Worm (Caenorhabditis elegans) whole organism, L4 larva: ENCODE measurements around the gene spat-1.

Experiments used
- F44E2.7 ChIP-seq: fragments of 200-800 bp; sonication (Bioruptor generic); IDR thresholded peaks from 2 replicates; pipeline ENCODE4 v2.1.2; 2022; ENCODE audit warnings: missing genetic modification characterization, missing compliant biosample characterization
- Y5F2A.4 ChIP-seq: fragments of 200-800 bp; sonication (Bioruptor generic); optimal IDR thresholded peaks from 2 replicates; lab custom pipeline; 2018; ENCODE audit warnings: mild to moderate bottlenecking, missing genetic modification characterization, missing compliant biosample characterization
- ZK546.5 ChIP-seq, 2 experiments: sonication (generic microtip); optimal IDR thresholded peaks; 2 replicates each; lab custom pipeline; 2017; ENCODE audit warnings: missing biosample characterization in 2 of 2, missing genetic modification characterization in 2 of 2
- aha-1 ChIP-seq: fragments of 150-350 bp; peaks from one replicate; lab custom pipeline; 2014; ENCODE audit warnings: missing biosample characterization, missing genetic modification characterization
- ama-1 ChIP-seq: fragments of 150-350 bp; optimal IDR thresholded peaks from 2 replicates; lab custom pipeline; 2014; ENCODE audit warnings: inconsistent platforms, mixed read lengths
- ceh-20 ChIP-seq: fragments of 200-800 bp; sonication (Bioruptor generic); IDR thresholded peaks from 2 replicates; pipeline ENCODE4 v1.3.6; 2022; ENCODE audit warnings: missing genetic modification reagents, missing genetic modification characterization, missing compliant biosample characterization
- ceh-28 ChIP-seq: fragments of 150-350 bp; optimal IDR thresholded peaks from 2 replicates; lab custom pipeline; 2014; ENCODE audit warnings: missing biosample characterization, missing genetic modification reagents, missing genetic modification characterization
- ceh-32 ChIP-seq: sonication (generic microtip); optimal IDR thresholded peaks from 2 replicates; lab custom pipeline; 2016; ENCODE audit warnings: mild to moderate bottlenecking, missing genetic modification characterization, missing compliant biosample characterization; ENCODE audit not compliant: poor library complexity
- ceh-82 ChIP-seq: sonication (generic microtip); optimal IDR thresholded peaks from 2 replicates; lab custom pipeline; 2017; ENCODE audit warnings: missing biosample characterization, missing genetic modification characterization
- daf-16 ChIP-seq, 3 experiments: sonication (generic microtip); optimal IDR thresholded peaks; 2 replicates each; lab custom pipeline; 2016 to 2017; ENCODE audit warnings: missing genetic modification characterization in 3 of 3, missing genetic modification reagents in 3 of 3, mild to moderate bottlenecking in 2 of 3, missing compliant biosample characterization in 2 of 3, missing biosample characterization in 1 of 3, moderate library complexity in 1 of 3
- dve-1 ChIP-seq: sonication (generic microtip); optimal IDR thresholded peaks from 2 replicates; lab custom pipeline; 2017; ENCODE audit warnings: antibody characterized with exemption, mild to moderate bottlenecking, missing genetic modification characterization, missing compliant biosample characterization; ENCODE audit not compliant: insufficient read depth
- egl-43 ChIP-seq: fragments of 200-800 bp; sonication (Bioruptor generic); IDR thresholded peaks from 2 replicates; pipeline ENCODE4 v1.3.6; 2022; ENCODE audit warnings: missing genetic modification reagents, missing genetic modification characterization, missing compliant biosample characterization
- hif-1 ChIP-seq, 2 experiments: sonication (generic microtip); optimal IDR thresholded peaks; 2 replicates each; lab custom pipeline; 2016 to 2017; ENCODE audit warnings: missing compliant biosample characterization in 2 of 2, missing genetic modification characterization in 2 of 2, missing genetic modification reagents in 2 of 2, missing genotype in 2 of 2, mild to moderate bottlenecking in 1 of 2
- hlh-11 ChIP-seq: fragments of 200-800 bp; sonication (Bioruptor generic); optimal IDR thresholded peaks from 2 replicates; lab custom pipeline; 2018; ENCODE audit warnings: mild to moderate bottlenecking, missing genetic modification characterization, missing compliant biosample characterization
- hlh-30 ChIP-seq: sonication (generic microtip); optimal IDR thresholded peaks from 2 replicates; lab custom pipeline; 2017; ENCODE audit warnings: antibody characterized with exemption, mild to moderate bottlenecking, missing genetic modification characterization, missing compliant biosample characterization; ENCODE audit not compliant: insufficient read depth
- jun-1 ChIP-seq: fragments of 150-350 bp; optimal IDR thresholded peaks from 2 replicates; lab custom pipeline; 2014; ENCODE audit warnings: missing biosample characterization, missing genetic modification reagents, missing genetic modification characterization
- lim-7 ChIP-seq: fragments of 200-800 bp; sonication (Bioruptor generic); IDR thresholded peaks from 2 replicates; pipeline ENCODE4 v1.3.6; 2022; ENCODE audit warnings: missing genetic modification characterization, missing compliant biosample characterization
- lin-39 ChIP-seq: fragments of 150-350 bp; optimal IDR thresholded peaks from 2 replicates; lab custom pipeline; 2014; ENCODE audit warnings: missing biosample characterization, missing genetic modification reagents, missing genetic modification characterization
- lir-3 ChIP-seq: sonication (generic microtip); optimal IDR thresholded peaks from 2 replicates; lab custom pipeline; 2016; ENCODE audit warnings: mild to moderate bottlenecking, missing genetic modification characterization, missing compliant biosample characterization
- madf-5 ChIP-seq, 2 experiments: fragments of 200-800 bp; sonication (Bioruptor generic); IDR thresholded peaks; 2 replicates each; pipeline ENCODE4 v1.3.6; 2022; ENCODE audit warnings: missing compliant biosample characterization in 2 of 2, missing genetic modification characterization in 2 of 2
- mdl-1 ChIP-seq, 2 experiments: fragments of 150-350 bp in 1 of 2; sonication (generic microtip) in 1 of 2; optimal IDR thresholded peaks; 2 replicates each; lab custom pipeline; 2014 to 2017; ENCODE audit warnings: missing biosample characterization in 2 of 2, missing genetic modification characterization in 2 of 2
- mep-1 ChIP-seq: fragments of 150-350 bp; sonication (generic microtip); optimal IDR thresholded peaks from 3 replicates; lab custom pipeline; 2014; ENCODE audit warnings: missing biosample characterization, missing genetic modification characterization
- mxl-3 ChIP-seq: fragments of 200-800 bp; sonication (Bioruptor generic); optimal IDR thresholded peaks from 2 replicates; lab custom pipeline; 2018; ENCODE audit warnings: mild to moderate bottlenecking, missing genetic modification characterization, missing compliant biosample characterization
- nhr-10 ChIP-seq: fragments of 150-350 bp; optimal IDR thresholded peaks from 2 replicates; lab custom pipeline; 2014; ENCODE audit warnings: missing biosample characterization, missing genetic modification characterization
- nhr-102 ChIP-seq: sonication (generic microtip); optimal IDR thresholded peaks from 2 replicates; lab custom pipeline; 2016; ENCODE audit warnings: mild to moderate bottlenecking, missing genetic modification characterization, moderate library complexity, missing compliant biosample characterization
- nhr-237 ChIP-seq: sonication (generic microtip); optimal IDR thresholded peaks from 2 replicates; lab custom pipeline; 2017; ENCODE audit warnings: missing biosample characterization, missing genetic modification characterization
- nhr-28 ChIP-seq: fragments of 150-350 bp; optimal IDR thresholded peaks from 2 replicates; lab custom pipeline; 2014; ENCODE audit warnings: missing biosample characterization, missing genetic modification characterization
- nhr-48 ChIP-seq: sonication (generic microtip); optimal IDR thresholded peaks from 2 replicates; lab custom pipeline; 2016; ENCODE audit warnings: mild to moderate bottlenecking, missing genetic modification characterization, missing compliant biosample characterization
- nhr-76 ChIP-seq: fragments of 150-350 bp; optimal IDR thresholded peaks from 2 replicates; lab custom pipeline; 2014; ENCODE audit warnings: missing biosample characterization, missing genetic modification characterization
- nhr-77 ChIP-seq: fragments of 150-350 bp; optimal IDR thresholded peaks from 2 replicates; lab custom pipeline; 2014; ENCODE audit warnings: missing biosample characterization, missing genetic modification characterization
- pha-4 ChIP-seq, 2 experiments: fragments of 150-350 bp in 1 of 2; fragments of 200-800 bp in 1 of 2; sonication (Bioruptor generic) in 1 of 2; IDR thresholded peaks in 1 of 2; optimal IDR thresholded peaks in 1 of 2; 2 replicates each; pipeline versions ENCODE4 v1.3.6 to Lab custom; 2014 to 2022; ENCODE audit warnings: missing genetic modification characterization in 2 of 2, missing genetic modification reagents in 2 of 2, missing biosample characterization in 1 of 2, missing compliant biosample characterization in 1 of 2
- pqm-1 ChIP-seq: sonication (generic microtip); optimal IDR thresholded peaks from 2 replicates; lab custom pipeline; 2017; ENCODE audit warnings: missing biosample characterization, missing genetic modification characterization
- saeg-2 ChIP-seq: fragments of 200-800 bp; sonication (Bioruptor generic); IDR thresholded peaks from 2 replicates; pipeline ENCODE4 v1.3.6; 2022; ENCODE audit warnings: missing genetic modification reagents, missing genetic modification characterization, missing compliant biosample characterization
- set-16 ChIP-seq: fragments of 200-800 bp; sonication (Bioruptor generic); IDR thresholded peaks from 2 replicates; pipeline ENCODE4 v1.3.6; 2022; ENCODE audit warnings: missing genetic modification reagents, missing genetic modification characterization, missing compliant biosample characterization
- spr-1 ChIP-seq: sonication (generic microtip); optimal IDR thresholded peaks from 2 replicates; lab custom pipeline; 2016; ENCODE audit warnings: mild to moderate bottlenecking, missing genetic modification characterization, missing compliant biosample characterization
- spr-3 ChIP-seq: fragments of 200-800 bp; sonication (Bioruptor generic); optimal IDR thresholded peaks from 2 replicates; lab custom pipeline; 2018; ENCODE audit warnings: mild to moderate bottlenecking, missing genetic modification characterization, missing compliant biosample characterization
- zag-1 ChIP-seq: fragments of 150-350 bp; optimal IDR thresholded peaks from 2 replicates; lab custom pipeline; 2014; ENCODE audit warnings: missing biosample characterization, missing genetic modification characterization
- zfp-3 ChIP-seq: fragments of 200-800 bp; sonication (Bioruptor generic); conservative IDR thresholded peaks from 2 replicates; pipeline ENCODE4 v1.3.6; 2022; ENCODE audit warnings: missing genetic modification reagents, missing genetic modification characterization, missing compliant biosample characterization
- zip-11 ChIP-seq: fragments of 200-800 bp; sonication (Bioruptor generic); IDR thresholded peaks from 2 replicates; pipeline ENCODE4 v1.3.6; 2022; ENCODE audit warnings: missing genetic modification characterization, missing compliant biosample characterization
- zip-2 ChIP-seq: fragments of 150-350 bp; optimal IDR thresholded peaks from 2 replicates; lab custom pipeline; 2014; ENCODE audit warnings: missing biosample characterization, missing genetic modification characterization

Gene spat-1

ce11 chrII:14492592-14493196, 35.9 kb upstream of the spat-1 start:
- TF ChIP-seq lin-39 (tag; lab: Kevin White, UChicago): no peak
- TF ChIP-seq jun-1 (tag; lab: Kevin White, UChicago): no peak
- peak; percentile 13 for TF ChIP-seq mep-1 (tag; lab: Kevin White, UChicago)
- no peak for TF ChIP-seq nhr-76 (tag; lab: Kevin White, UChicago)
- 0 out of 2 replicates have a peak, but pooled peaks have one; percentile 9 for TF ChIP-seq zfp-3 (GFP tag; lab: Robert Waterston, UW)
- TF ChIP-seq pqm-1 (tag; lab: Kevin White, UChicago): no peak

ce11 chrII:14494014-14494413, 34.5 kb upstream of the spat-1 start:
- TF ChIP-seq zfp-3 (GFP tag; lab: Robert Waterston, UW) (no peak), egl-43 (GFP tag; lab: Robert Waterston, UW) (0 out of 2 replicates have a peak, but pooled peaks have one; percentile 8), aha-1 (tag; lab: Kevin White, UChicago) (peak; percentile 33), set-16 (GFP tag; lab: Robert Waterston, UW) (peak; percentile 34; the same call in 1 of the 2 replicates)

ce11 chrII:14494414-14494463, 34.3 kb upstream of the spat-1 start, which contains the start of gene cysl-2:
cysl-2 (minus strand) TSS chrII:14494451.
- TF ChIP-seq ceh-28 (tag; lab: Kevin White, UChicago) (no peak), lim-7 (GFP tag; lab: Robert Waterston, UW) (no peak), nhr-237 (tag; lab: Kevin White, UChicago) (no peak), madf-5 (GFP tag; IDR thresholded peaks at IDR 0.05; lab: Robert Waterston, UW) (no peak), hlh-30 (tag; lab: Kevin White, UChicago) (no peak), zfp-3 (GFP tag; lab: Robert Waterston, UW) (peak; percentile 9; the same call in 1 of the 2 replicates), aha-1 (tag; lab: Kevin White, UChicago) (no peak)

ce11 chrII:14494464-14494863, 34.1 kb upstream of the spat-1 start:
- TF ChIP-seq zip-2 (tag; lab: Kevin White, UChicago) (no peak), daf-16 (GFP tag; optimal IDR thresholded peaks at IDR 0.05; lab: Kevin White, UChicago) (no peak), daf-16 (tag; optimal IDR thresholded peaks at IDR 0.05; lab: Kevin White, UChicago) (peak; percentile 63), zfp-3 (GFP tag; lab: Robert Waterston, UW) (no peak), nhr-77 (tag; lab: Kevin White, UChicago) (peak; percentile 32), zip-11 (GFP tag; lab: Robert Waterston, UW) (no peak), hif-1 (tag; optimal IDR thresholded peaks at IDR 0.05; lab: Kevin White, UChicago) (peak in 1 of 2 experiments; percentile 82), dve-1 (peak; percentile 64), ZK546.5 (tag; optimal IDR thresholded peaks at IDR 0.05; lab: Kevin White, UChicago) (no peak), nhr-28 (tag; lab: Kevin White, UChicago) (peak; percentile 61), zag-1 (tag; lab: Kevin White, UChicago) (no peak), egl-43 (GFP tag; lab: Robert Waterston, UW) (no peak), hlh-11 (tag; lab: Kevin White, UChicago) (peak; percentile 17)
- TF ChIP-seq, all 104 proteins: peak for 6

ce11 chrII:14495341-14495740, 33.2 kb upstream of the spat-1 start:
- TF ChIP-seq nhr-28 (tag; lab: Kevin White, UChicago) (peak; percentile 64), pha-4 (GFP tag; IDR thresholded peaks at IDR 0.05; lab: Robert Waterston, UW) (no peak), pha-4 (tag; optimal IDR thresholded peaks at IDR 0.05; lab: Kevin White, UChicago) (no peak), spr-3 (no peak), ceh-32 (tag; lab: Kevin White, UChicago) (no peak), hlh-30 (tag; lab: Kevin White, UChicago) (peak; percentile 56), nhr-102 (no peak), mxl-3 (GFP tag; lab: Kevin White, UChicago) (peak; percentile 40), saeg-2 (no peak), Y5F2A.4 (no peak), spr-1 (tag; lab: Kevin White, UChicago) (no peak), mep-1 (tag; lab: Kevin White, UChicago) (peak; percentile 38), lir-3 (tag; lab: Kevin White, UChicago) (no peak), aha-1 (tag; lab: Kevin White, UChicago) (peak; percentile 96), ceh-20 (no peak), ceh-82 (no peak), dve-1 (peak; percentile 73), mdl-1 (tag; optimal IDR thresholded peaks at IDR 0.05; lab: Kevin White, UChicago) (peak in 1 of 2 experiments; percentile 48), ZK546.5 (tag; optimal IDR thresholded peaks at IDR 0.05; lab: Kevin White, UChicago) (no peak), zip-11 (GFP tag; lab: Robert Waterston, UW) (no peak), F44E2.7 (no peak), madf-5 (GFP tag; IDR thresholded peaks at IDR 0.05; lab: Robert Waterston, UW) (no peak), hif-1 (tag; optimal IDR thresholded peaks at IDR 0.05; lab: Kevin White, UChicago) (peak; percentile 90 to 97), ama-1 (lab: Kevin White, UChicago) (peak; percentile 4), nhr-48 (tag; lab: Kevin White, UChicago) (peak; percentile 20), nhr-10 (tag; lab: Kevin White, UChicago) (no peak), lin-39 (tag; lab: Kevin White, UChicago) (no peak), zag-1 (tag; lab: Kevin White, UChicago) (no peak)
